Fruit fly (Drosophila melanogaster) whole organism, embryonic: ENCODE results near the gene CG13690.

Experiments
- Atf6 ChIP-seq: fragments of 200-800 bp; sonication (Bioruptor generic); IDR thresholded peaks from 2 replicates; pipeline ENCODE4 v1.3.6; 2022; ENCODE audit warnings: missing biosample characterization, missing genetic modification characterization
- CG11093 ChIP-seq: fragments of 200-800 bp; sonication (Bioruptor generic); IDR thresholded peaks from 3 replicates; pipeline ENCODE4 v1.3.6; 2022; ENCODE audit warnings: missing biosample characterization, missing genetic modification characterization
- CG12299 ChIP-seq: fragments of 200-800 bp; sonication (Bioruptor generic); optimal IDR thresholded peaks from 2 replicates; lab custom pipeline; 2018; ENCODE audit warnings: missing biosample characterization, mild to moderate bottlenecking, missing genetic modification characterization
- CG12942 ChIP-seq: fragments of 200-800 bp; sonication (Bioruptor generic); optimal IDR thresholded peaks from 3 replicates; lab custom pipeline; 2016; ENCODE audit warnings: missing biosample characterization, missing genetic modification characterization
- CG13123 ChIP-seq: fragments of 200-800 bp; sonication (Bioruptor generic); optimal IDR thresholded peaks from 2 replicates; lab custom pipeline; 2016; ENCODE audit warnings: missing biosample characterization, missing genetic modification characterization
- CG14667 ChIP-seq: fragments of 200-800 bp; sonication (Bioruptor generic); IDR thresholded peaks from 2 replicates; pipeline ENCODE4 v1.3.6; 2022; ENCODE audit warnings: missing biosample characterization, missing genetic modification characterization
- CG15479 ChIP-seq: fragments of 200-800 bp; sonication (Bioruptor generic); optimal IDR thresholded peaks from 3 replicates; lab custom pipeline; 2019; ENCODE audit warnings: missing biosample characterization, mild to moderate bottlenecking, missing genetic modification characterization, moderate library complexity
- CG30403 ChIP-seq: fragments of 200-800 bp; sonication (Bioruptor generic); optimal IDR thresholded peaks from 3 replicates; lab custom pipeline; 2016; ENCODE audit warnings: missing biosample characterization, missing genetic modification characterization
- CG3995 ChIP-seq: fragments of 200-800 bp; sonication (Bioruptor generic); optimal IDR thresholded peaks from 3 replicates; lab custom pipeline; 2016; ENCODE audit warnings: missing biosample characterization, missing genetic modification characterization
- CG4854 ChIP-seq: fragments of 200-800 bp; sonication (Bioruptor generic); optimal IDR thresholded peaks from 2 replicates; lab custom pipeline; 2016; ENCODE audit warnings: missing biosample characterization, missing genetic modification characterization, inconsistent platforms
- CG6254 ChIP-seq: fragments of 200-800 bp; sonication (Bioruptor generic); optimal IDR thresholded peaks from 3 replicates; lab custom pipeline; 2017; ENCODE audit warnings: mild to moderate bottlenecking, missing biosample characterization, missing genetic modification reagents, missing genetic modification characterization
- CG6654 ChIP-seq: fragments of 200-800 bp; sonication (Bioruptor generic); optimal IDR thresholded peaks from 2 replicates; lab custom pipeline; 2017; ENCODE audit warnings: missing biosample characterization, mild to moderate bottlenecking, missing genetic modification characterization
- CG7928 ChIP-seq: fragments of 200-800 bp; sonication (Bioruptor generic); optimal IDR thresholded peaks from 2 replicates; lab custom pipeline; 2017; ENCODE audit warnings: missing biosample characterization, mild to moderate bottlenecking, missing genetic modification characterization
- CG7963 ChIP-seq: fragments of 200-800 bp; sonication (Bioruptor generic); IDR thresholded peaks from 3 replicates; pipeline ENCODE4 v1.3.6; 2022; ENCODE audit warnings: missing biosample characterization, missing genetic modification characterization; ENCODE audit not compliant: partially characterized antibody
- CG9215 ChIP-seq: fragments of 200-800 bp; sonication (Bioruptor generic); IDR thresholded peaks from 2 replicates; pipeline ENCODE4 v1.3.6; 2022; ENCODE audit warnings: missing biosample characterization, missing genetic modification characterization
- CG9932 ChIP-seq: fragments of 200-800 bp; sonication (Bioruptor generic); IDR thresholded peaks from 2 replicates; pipeline ENCODE4 v1.3.6; 2022; ENCODE audit warnings: missing biosample characterization, missing genetic modification characterization
- CoRest ChIP-seq: fragments of 200-800 bp; sonication (Bioruptor generic); optimal IDR thresholded peaks from 3 replicates; lab custom pipeline; 2018; ENCODE audit warnings: missing biosample characterization, mild to moderate bottlenecking, missing genetic modification characterization, moderate library complexity
- Dbx ChIP-seq: fragments of 200-800 bp; sonication (Bioruptor generic); IDR thresholded peaks from 3 replicates; pipeline ENCODE4 v1.3.6; 2022; ENCODE audit warnings: missing biosample characterization, missing genetic modification characterization
- Gug ChIP-seq: fragments of 200-800 bp; sonication (Bioruptor generic); IDR thresholded peaks from 4 replicates; pipeline ENCODE4 v1.3.6; 2022; ENCODE audit warnings: missing biosample characterization, missing genetic modification characterization
- HmgD ChIP-seq: fragments of 200-800 bp; sonication (Bioruptor generic); optimal IDR thresholded peaks from 3 replicates; lab custom pipeline; 2016; ENCODE audit warnings: missing biosample characterization, missing genetic modification characterization
- Lhr ChIP-seq: fragments of 200-800 bp; sonication (Bioruptor generic); optimal IDR thresholded peaks from 3 replicates; lab custom pipeline; 2017; ENCODE audit warnings: mild to moderate bottlenecking, missing biosample characterization, missing genetic modification reagents, missing genetic modification characterization
- MBD-R2 ChIP-seq: fragments of 200-800 bp; sonication (Bioruptor generic); IDR thresholded peaks from 2 replicates; pipeline ENCODE4 v1.3.6; 2022; ENCODE audit warnings: missing biosample characterization, missing genetic modification characterization
- Meics ChIP-seq: fragments of 200-800 bp; sonication (Bioruptor generic); optimal IDR thresholded peaks from 2 replicates; lab custom pipeline; 2017; ENCODE audit warnings: missing biosample characterization, mild to moderate bottlenecking, missing genetic modification characterization
- Rx ChIP-seq: fragments of 200-800 bp; sonication (Bioruptor generic); IDR thresholded peaks from 2 replicates; pipeline ENCODE4 v1.3.6; 2022; ENCODE audit warnings: missing biosample characterization, missing genetic modification characterization
- Sin3A ChIP-seq: fragments of >200 bp; optimal IDR thresholded peaks from 2 replicates; lab custom pipeline; 2018
- Usf ChIP-seq: fragments of 200-800 bp; sonication (Bioruptor generic); optimal IDR thresholded peaks from 2 replicates; lab custom pipeline; 2017; ENCODE audit warnings: missing genotype, missing biosample characterization, missing genetic modification characterization
- ac ChIP-seq: fragments of 200-800 bp; sonication (Bioruptor generic); optimal IDR thresholded peaks from 3 replicates; lab custom pipeline; 2017; ENCODE audit warnings: missing biosample characterization, mild to moderate bottlenecking, missing genetic modification characterization
- amos ChIP-seq: fragments of 200-800 bp; sonication (Bioruptor generic); IDR thresholded peaks from 2 replicates; pipeline ENCODE4 v1.3.6; 2022; ENCODE audit warnings: missing biosample characterization, missing genetic modification characterization; ENCODE audit not compliant: partially characterized antibody
- az2 ChIP-seq: fragments of 200-800 bp; sonication (Bioruptor generic); optimal IDR thresholded peaks from 3 replicates; lab custom pipeline; 2016; ENCODE audit warnings: missing biosample characterization, missing genetic modification characterization
- dmrt11E ChIP-seq: fragments of 200-800 bp; sonication (Bioruptor generic); optimal IDR thresholded peaks from 3 replicates; lab custom pipeline; 2018; ENCODE audit warnings: missing biosample characterization, mild to moderate bottlenecking, missing genetic modification characterization, moderate library complexity
- en ChIP-seq: fragments of 200-800 bp; sonication (Bioruptor generic); optimal IDR thresholded peaks from 2 replicates; lab custom pipeline; 2016; ENCODE audit warnings: missing biosample characterization, missing genetic modification characterization
- eve ChIP-seq, 2 experiments: fragments of >200 bp; optimal IDR thresholded peaks; 2 replicates each; lab custom pipeline; 2017; ENCODE audit warnings: missing biosample characterization in 2 of 2, missing genetic modification characterization in 2 of 2
- fd102C ChIP-seq: fragments of 200-800 bp; sonication (Bioruptor generic); optimal IDR thresholded peaks from 2 replicates; lab custom pipeline; 2018; ENCODE audit warnings: missing biosample characterization, mild to moderate bottlenecking, missing genetic modification characterization, moderate library complexity
- gcm ChIP-seq: fragments of 200-800 bp; sonication (Bioruptor generic); optimal IDR thresholded peaks from 2 replicates; lab custom pipeline; 2019; ENCODE audit warnings: missing biosample characterization, mild to moderate bottlenecking, missing genetic modification characterization, moderate library complexity
- gsb-n ChIP-seq: fragments of 200-800 bp; sonication (Bioruptor generic); optimal IDR thresholded peaks from 3 replicates; lab custom pipeline; 2018; ENCODE audit warnings: missing biosample characterization, mild to moderate bottlenecking, missing genetic modification characterization
- h ChIP-seq: fragments of >200 bp; optimal IDR thresholded peaks from 2 replicates; lab custom pipeline; 2017
- jumu ChIP-seq: fragments of 200-800 bp; sonication (Bioruptor generic); optimal IDR thresholded peaks from 3 replicates; lab custom pipeline; 2016; ENCODE audit warnings: missing biosample characterization, missing genetic modification characterization
- nmo ChIP-seq: fragments of 200-800 bp; sonication (Bioruptor generic); optimal IDR thresholded peaks from 2 replicates; lab custom pipeline; 2018; ENCODE audit warnings: missing biosample characterization, mild to moderate bottlenecking, missing genetic modification characterization, moderate library complexity
- oc ChIP-seq: fragments of 200-800 bp; sonication (Bioruptor generic); optimal IDR thresholded peaks from 2 replicates; lab custom pipeline; 2018; ENCODE audit warnings: missing biosample characterization, mild to moderate bottlenecking, missing genetic modification characterization, moderate library complexity
- p53 ChIP-seq: fragments of 200-800 bp; sonication (Bioruptor generic); optimal IDR thresholded peaks from 2 replicates; lab custom pipeline; 2016; ENCODE audit warnings: missing biosample characterization, missing genetic modification characterization
- pfk ChIP-seq: fragments of 200-800 bp; sonication (Bioruptor generic); optimal IDR thresholded peaks from 2 replicates; lab custom pipeline; 2018; ENCODE audit warnings: missing biosample characterization, mild to moderate bottlenecking, missing genetic modification characterization, moderate library complexity
- psq ChIP-seq: fragments of 200-800 bp; sonication (Bioruptor generic); optimal IDR thresholded peaks from 2 replicates; lab custom pipeline; 2017; ENCODE audit warnings: missing biosample characterization, missing genetic modification characterization
- ranshi ChIP-seq: fragments of 200-800 bp; sonication (Bioruptor generic); IDR thresholded peaks from 2 replicates; pipeline ENCODE4 v1.3.6; 2022; ENCODE audit warnings: missing biosample characterization, missing genetic modification characterization
- schlank ChIP-seq: fragments of 200-800 bp; sonication (Bioruptor generic); optimal IDR thresholded peaks from 2 replicates; lab custom pipeline; 2018; ENCODE audit warnings: missing biosample characterization, mild to moderate bottlenecking, missing genetic modification characterization
- scrt ChIP-seq: fragments of 200-800 bp; sonication (Bioruptor generic); optimal IDR thresholded peaks from 2 replicates; lab custom pipeline; 2018; ENCODE audit warnings: missing biosample characterization, mild to moderate bottlenecking, missing genetic modification characterization, moderate library complexity
- slbo ChIP-seq: fragments of 200-800 bp; sonication (Bioruptor generic); IDR thresholded peaks from 2 replicates; pipeline ENCODE4 v1.3.6; 2022; ENCODE audit warnings: missing biosample characterization, missing genetic modification characterization
- so ChIP-seq: fragments of 200-800 bp; sonication (Bioruptor generic); IDR thresholded peaks from 3 replicates; pipeline ENCODE4 v1.3.6; 2022; ENCODE audit warnings: missing biosample characterization, missing genetic modification characterization
- tll ChIP-seq, 2 experiments: fragments of 200-800 bp in 1 of 2; fragments of >200 bp in 1 of 2; sonication (Bioruptor generic) in 1 of 2; optimal IDR thresholded peaks; 2 replicates each; lab custom pipeline; 2017 to 2019; ENCODE audit warnings: missing biosample characterization in 2 of 2, missing genetic modification characterization in 2 of 2, mild to moderate bottlenecking in 1 of 2, moderate library complexity in 1 of 2
- usp ChIP-seq: fragments of >200 bp; optimal IDR thresholded peaks from 2 replicates; lab custom pipeline; 2017; ENCODE audit warnings: missing biosample characterization, missing genetic modification characterization
- zfh2 ChIP-seq: fragments of 200-800 bp; sonication (Bioruptor generic); optimal IDR thresholded peaks from 2 replicates; lab custom pipeline; 2016; ENCODE audit warnings: missing biosample characterization, missing genetic modification characterization

Gene CG13690

dm6 chr2L:430820-431628, 11.6 kb upstream of the CG13690 start, which contains the start of gene ex (continued):
- TF ChIP-seq eve (GFP tag; optimal IDR thresholded peaks at IDR 0.05; lab: Kevin White, UChicago) = peak in 1 of 2 experiments; percentile 65
- TF ChIP-seq Sin3A (lab: Kevin White, UChicago) = no peak
- no peak for TF ChIP-seq CG3995 (GFP tag; lab: Kevin White, UChicago)
- TF ChIP-seq gsb-n (tag; lab: Kevin White, UChicago) = peak; percentile 38
- no peak for TF ChIP-seq zfh2
- peak; percentile 76 for TF ChIP-seq psq (GFP tag; lab: Kevin White, UChicago)
- peak; percentile 24; the same call in 1 of the 2 replicates for TF ChIP-seq amos (GFP tag; lab: Robert Waterston, UW)
- peak; percentile 74 for TF ChIP-seq schlank
- peak; percentile 8 for TF ChIP-seq CG7928 (GFP tag; lab: Kevin White, UChicago)
- peak; percentile 66 for TF ChIP-seq pfk
- no peak for TF ChIP-seq CG6654 (GFP tag; lab: Kevin White, UChicago)
- peak; percentile 41 for TF ChIP-seq CoRest (tag; lab: Kevin White, UChicago)
- TF ChIP-seq CG4854 (GFP tag; lab: Kevin White, UChicago) = peak; percentile 31
- no peak for TF ChIP-seq CG9215 (GFP tag; lab: Robert Waterston, UW)
- peak; percentile 22 for TF ChIP-seq HmgD (GFP tag; lab: Kevin White, UChicago)
- no peak for TF ChIP-seq CG15479 (GFP tag; lab: Kevin White, UChicago)
- TF ChIP-seq Atf6 (GFP tag; lab: Robert Waterston, UW) = peak; percentile 58
- TF ChIP-seq p53 (GFP tag; lab: Kevin White, UChicago) = peak; percentile 34
- no peak for TF ChIP-seq CG12942
- no peak for TF ChIP-seq usp (GFP tag; lab: Kevin White, UChicago)
- no peak for TF ChIP-seq CG14667 (GFP tag; lab: Robert Waterston, UW)
- peak; percentile 73; the same call in 2 of the 3 replicates for TF ChIP-seq so
- TF ChIP-seq tll (GFP tag; optimal IDR thresholded peaks at IDR 0.05; lab: Kevin White, UChicago) = no peak
- peak; percentile 57 for TF ChIP-seq CG6254 (GFP tag; lab: Kevin White, UChicago)
- no peak; the same call in 1 of the 2 replicates for TF ChIP-seq ranshi
- TF ChIP-seq CG11093 (GFP tag; lab: Robert Waterston, UW) = no peak
- peak; percentile 61 for TF ChIP-seq gcm (GFP tag; lab: Kevin White, UChicago)
- TF ChIP-seq CG30403 (GFP tag; lab: Kevin White, UChicago) = no peak
- TF ChIP-seq ac (GFP tag; lab: Kevin White, UChicago) = peak; percentile 40
- no peak for TF ChIP-seq Rx (GFP tag; lab: Robert Waterston, UW)
- no peak for TF ChIP-seq jumu
- no peak; the same call in 1 of the 2 replicates for TF ChIP-seq MBD-R2 (GFP tag; lab: Robert Waterston, UW)
- TF ChIP-seq oc (tag; lab: Kevin White, UChicago) = peak; percentile 35
- peak; percentile 41 for TF ChIP-seq dmrt11E (tag; lab: Kevin White, UChicago)
- TF ChIP-seq Dbx (GFP tag; lab: Robert Waterston, UW) = peak; percentile 51; the same call in 1 of the 3 replicates
- TF ChIP-seq fd102C (GFP tag; lab: Kevin White, UChicago) = peak; percentile 61
- peak; percentile 65 for TF ChIP-seq CG12299 (tag; lab: Kevin White, UChicago)
- TF ChIP-seq en (GFP tag; lab: Kevin White, UChicago) = peak; percentile 7
- TF ChIP-seq CG7963 (GFP tag; lab: Robert Waterston, UW) = 0 out of 3 replicates have a peak, but pooled peaks have one; percentile 26
- no peak for TF ChIP-seq h
- TF ChIP-seq az2 (GFP tag; lab: Kevin White, UChicago) = no peak
- TF ChIP-seq nmo (GFP tag; lab: Kevin White, UChicago) = no peak
- TF ChIP-seq slbo = no peak
- peak; percentile 27 for TF ChIP-seq Lhr (GFP tag; lab: Kevin White, UChicago)
- TF ChIP-seq scrt = peak; percentile 56
- peak; percentile 36 for TF ChIP-seq CG13123 (GFP tag; lab: Kevin White, UChicago)
- no peak for TF ChIP-seq Gug (GFP tag; lab: Robert Waterston, UW)
- no peak for TF ChIP-seq Usf (GFP tag; lab: Kevin White, UChicago)
- TF ChIP-seq Meics (GFP tag; lab: Kevin White, UChicago) = peak; percentile 72
- TF ChIP-seq CG9932 = no peak
